Worm (Caenorhabditis elegans): ENCODE measurements around the gene sars-1.

Gene sars-1

ce11 chrIV:10007758-10008157, 4.2 kb downstream of the sars-1 start (continued):
- TF ChIP-seq T26A8.4 (GFP tag; IDR thresholded peaks at IDR 0.05) (no peak), Y48G9A.11 (GFP tag; IDR thresholded peaks at IDR 0.05) (no peak), fkh-10 (GFP tag; optimal IDR thresholded peaks at IDR 0.05) (no peak), dmd-6 (GFP tag; IDR thresholded peaks at IDR 0.05) (no peak), ces-1 (GFP tag; optimal IDR thresholded peaks at IDR 0.05) (no peak), nhr-77 (tag; optimal IDR thresholded peaks at IDR 0.05) (peak; percentile 5), hlh-30 (tag; optimal IDR thresholded peaks at IDR 0.05; ENCODE audit: insufficient read depth) (peak; percentile 5), ceh-82 (tag; optimal IDR thresholded peaks at IDR 0.05) (no peak), nhr-42 (GFP tag; IDR thresholded peaks at IDR 0.05) (no peak), pha-4 (GFP tag; IDR thresholded peaks at IDR 0.05) (no peak), pha-4 (tag; optimal IDR thresholded peaks at IDR 0.05) (peak; percentile 42), daf-16 (GFP tag; optimal IDR thresholded peaks at IDR 0.05) (no peak), daf-16 (tag; optimal IDR thresholded peaks at IDR 0.05) (peak; percentile 20), F37D6.2 (tag; optimal IDR thresholded peaks at IDR 0.05) (no peak), ZK546.5 (tag; optimal IDR thresholded peaks at IDR 0.05) (no peak), zip-11 (GFP tag; IDR thresholded peaks at IDR 0.05) (no peak), lsy-2 (tag; optimal IDR thresholded peaks at IDR 0.05) (peak in 1 of 2 experiments; percentile 31), daf-12 (tag; optimal IDR thresholded peaks at IDR 0.05) (no peak), F49E8.2 (tag; optimal IDR thresholded peaks at IDR 0.05; ENCODE audit: borderline replicate concordance) (no peak), daf-8 (GFP tag; IDR thresholded peaks at IDR 0.05) (no peak), dve-1 (tag; optimal IDR thresholded peaks at IDR 0.05; ENCODE audit: insufficient read depth) (peak; percentile 46), F44E2.7 (GFP tag; IDR thresholded peaks at IDR 0.05) (no peak), aha-1 (tag) (no peak), spr-3 (GFP tag; optimal IDR thresholded peaks at IDR 0.05) (no peak), nhr-11 (tag; optimal IDR thresholded peaks at IDR 0.05) (no peak), ceh-44 (GFP tag; IDR thresholded peaks at IDR 0.05) (no peak), unc-130 (GFP tag; optimal IDR thresholded peaks at IDR 0.05) (no peak), hmg-1.1 (GFP tag; IDR thresholded peaks at IDR 0.05) (0 out of 2 replicates have a peak, but pooled peaks have one; percentile 50), nhr-28 (tag; optimal IDR thresholded peaks at IDR 0.05) (peak; percentile 74), R02D3.7 (tag; optimal IDR thresholded peaks at IDR 0.05) (no peak), saeg-2 (GFP tag; IDR thresholded peaks at IDR 0.05) (no peak), nhr-76 (tag; optimal IDR thresholded peaks at IDR 0.05) (no peak), php-3 (GFP tag; IDR thresholded peaks at IDR 0.05) (no peak), ceh-20 (GFP tag; IDR thresholded peaks at IDR 0.05) (no peak), tag-97 (GFP tag; IDR thresholded peaks at IDR 0.05) (no peak), spr-1 (tag; optimal IDR thresholded peaks at IDR 0.05) (no peak), mxl-3 (GFP tag; optimal IDR thresholded peaks at IDR 0.05) (peak; percentile 54), ceh-62 (tag; optimal IDR thresholded peaks at IDR 0.05) (no peak), hlh-11 (tag; optimal IDR thresholded peaks at IDR 0.05) (peak; percentile 50), nhr-10 (tag; optimal IDR thresholded peaks at IDR 0.05) (no peak), lin-39 (tag; optimal IDR thresholded peaks at IDR 0.05) (no peak), duxl-1 (tag; optimal IDR thresholded peaks at IDR 0.05; ENCODE audit: poor library complexity) (no peak), zfp-3 (GFP tag; conservative IDR thresholded peaks at IDR 0.05) (no peak), attf-4 (tag; optimal IDR thresholded peaks at IDR 0.05) (no peak), sdz-12 (GFP tag; optimal IDR thresholded peaks at IDR 0.05) (no peak), daf-19 (GFP tag; conservative IDR thresholded peaks at IDR 0.05) (no peak), nhr-6 (tag; optimal IDR thresholded peaks at IDR 0.05) (no peak), Y105C5A.15 (GFP tag; IDR thresholded peaks at IDR 0.05) (no peak), unc-39 (tag; optimal IDR thresholded peaks at IDR 0.05) (no peak), arid-1 (GFP tag; conservative IDR thresholded peaks at IDR 0.05) (no peak), Y5F2A.4 (GFP tag; optimal IDR thresholded peaks at IDR 0.05) (no peak)

All from whole organism, L4 larva.